Worm (Caenorhabditis elegans) whole organism, L4 larva: ENCODE measurements around the gene Y62H9A.11.
A peak's percentile ranks its signal among the peaks of the same experiment; 100 is the strongest.

Experiments used
- dve-1 ChIP-seq: sonication (generic microtip); optimal IDR thresholded peaks from 2 replicates; lab custom pipeline; 2017; ENCODE audit warnings: antibody characterized with exemption, mild to moderate bottlenecking, missing genetic modification characterization, missing compliant biosample characterization; ENCODE audit not compliant: insufficient read depth
- mdl-1 ChIP-seq, 2 experiments: fragments of 150-350 bp in 1 of 2; sonication (generic microtip) in 1 of 2; optimal IDR thresholded peaks; 2 replicates each; lab custom pipeline; 2014 to 2017; ENCODE audit warnings: missing biosample characterization in 2 of 2, missing genetic modification characterization in 2 of 2
- pha-4 ChIP-seq, 2 experiments: fragments of 150-350 bp in 1 of 2; fragments of 200-800 bp in 1 of 2; sonication (Bioruptor generic) in 1 of 2; IDR thresholded peaks in 1 of 2; optimal IDR thresholded peaks in 1 of 2; 2 replicates each; pipeline versions ENCODE4 v1.3.6 to Lab custom; 2014 to 2022; ENCODE audit warnings: missing genetic modification characterization in 2 of 2, missing genetic modification reagents in 2 of 2, missing biosample characterization in 1 of 2, missing compliant biosample characterization in 1 of 2
- snpc-4 ChIP-seq: fragments of 150-350 bp; optimal IDR thresholded peaks from 2 replicates; lab custom pipeline; 2014; ENCODE audit warnings: missing biosample characterization, missing genetic modification characterization
- spr-3 ChIP-seq: fragments of 200-800 bp; sonication (Bioruptor generic); optimal IDR thresholded peaks from 2 replicates; lab custom pipeline; 2018; ENCODE audit warnings: mild to moderate bottlenecking, missing genetic modification characterization, missing compliant biosample characterization
- zip-11 ChIP-seq: fragments of 200-800 bp; sonication (Bioruptor generic); IDR thresholded peaks from 2 replicates; pipeline ENCODE4 v1.3.6; 2022; ENCODE audit warnings: missing genetic modification characterization, missing compliant biosample characterization

DNA sequence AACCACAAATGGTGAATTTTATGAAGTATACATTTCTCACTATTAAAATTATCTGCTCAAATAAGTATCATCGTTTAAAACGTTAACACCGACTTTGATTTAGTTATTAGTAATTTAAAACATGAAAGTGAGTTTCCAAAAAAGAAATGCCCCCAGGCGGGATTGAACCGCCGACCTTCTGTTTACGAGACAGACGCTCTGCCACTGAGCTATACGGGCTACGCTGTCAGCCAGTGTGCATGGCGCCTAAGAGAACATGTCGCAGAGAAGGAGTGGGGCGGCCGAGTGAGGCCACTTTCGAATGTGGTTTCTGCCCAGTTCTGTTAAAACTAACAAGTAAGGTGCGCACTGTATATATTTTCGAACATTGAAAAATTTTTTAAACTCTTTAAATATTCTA, 27.8 kb upstream of the Y62H9A.11 start:
- TF ChIP-seq dve-1 (tag; lab: Kevin White, UChicago) = peak; percentile 43
- peak; percentile 87 for TF ChIP-seq pha-4 (GFP tag; IDR thresholded peaks at IDR 0.05; lab: Robert Waterston, UW)
- no peak for TF ChIP-seq pha-4 (tag; optimal IDR thresholded peaks at IDR 0.05; lab: Kevin White, UChicago)
- TF ChIP-seq spr-3 (GFP tag; lab: Kevin White, UChicago) = peak; percentile 58
- TF ChIP-seq snpc-4 = no peak
- no peak for TF ChIP-seq mdl-1 (tag; optimal IDR thresholded peaks at IDR 0.05; lab: Kevin White, UChicago)
- no peak for TF ChIP-seq zip-11 (GFP tag; lab: Robert Waterston, UW)
